Worm (Caenorhabditis elegans) whole organism, early embryonic: ENCODE measurements around the gene trk-1.

Source experiments
- B0310.2 ChIP-seq: sonication (generic microtip); optimal IDR thresholded peaks from 2 replicates; lab custom pipeline; 2016; ENCODE audit warnings: mild to moderate bottlenecking, missing genetic modification characterization, missing compliant biosample characterization
- aly-1 ChIP-seq: sonication (generic microtip); optimal IDR thresholded peaks from 2 replicates; lab custom pipeline; 2016; ENCODE audit warnings: missing genetic modification characterization, missing compliant biosample characterization
- ama-1 ChIP-seq: fragments of 150-350 bp; optimal IDR thresholded peaks from 2 replicates; lab custom pipeline; 2014
- ceh-36 ChIP-seq: sonication (generic microtip); optimal IDR thresholded peaks from 2 replicates; lab custom pipeline; 2016; ENCODE audit warnings: missing genetic modification characterization, inconsistent platforms, missing compliant biosample characterization
- ets-7 ChIP-seq: sonication (generic microtip); optimal IDR thresholded peaks from 2 replicates; lab custom pipeline; 2016; ENCODE audit warnings: missing genotype, missing genetic modification characterization, missing compliant biosample characterization
- flt-1 ChIP-seq: fragments of 200-800 bp; sonication (Bioruptor generic); IDR thresholded peaks from 2 replicates; pipeline ENCODE4 v1.3.6; 2022; ENCODE audit warnings: missing genetic modification characterization, missing compliant biosample characterization
- hmbx-1 ChIP-seq: sonication (generic microtip); optimal IDR thresholded peaks from 2 replicates; lab custom pipeline; 2016; ENCODE audit warnings: mild to moderate bottlenecking, missing genetic modification characterization, missing compliant biosample characterization
- hmg-4 ChIP-seq: fragments of 200-800 bp; sonication (Bioruptor generic); optimal IDR thresholded peaks from 2 replicates; lab custom pipeline; 2018; ENCODE audit warnings: mild to moderate bottlenecking, missing genetic modification characterization, missing compliant biosample characterization
- hnd-1 ChIP-seq: sonication (generic microtip); optimal IDR thresholded peaks from 2 replicates; lab custom pipeline; 2016; ENCODE audit warnings: missing genetic modification characterization, missing compliant biosample characterization
- scrt-1 ChIP-seq: fragments of 200-800 bp; sonication (Bioruptor generic); IDR thresholded peaks from 2 replicates; pipeline ENCODE4 v1.3.6; 2022; ENCODE audit warnings: missing genetic modification characterization, missing compliant biosample characterization
- sea-1 ChIP-seq: fragments of 200-800 bp; sonication (Bioruptor generic); conservative IDR thresholded peaks from 2 replicates; pipeline ENCODE4 v1.3.6; 2022; ENCODE audit warnings: missing genetic modification characterization, missing compliant biosample characterization
- tbx-11 ChIP-seq: fragments of 200-800 bp; sonication (Bioruptor generic); IDR thresholded peaks from 2 replicates; pipeline ENCODE4 v1.3.6; 2022; ENCODE audit warnings: missing genetic modification characterization, missing compliant biosample characterization
- tbx-37 ChIP-seq: fragments of 200-800 bp; sonication (Bioruptor generic); conservative IDR thresholded peaks from 2 replicates; pipeline ENCODE4 v1.3.6; 2022; ENCODE audit warnings: missing genetic modification reagents, missing genetic modification characterization, missing compliant biosample characterization

DNA sequence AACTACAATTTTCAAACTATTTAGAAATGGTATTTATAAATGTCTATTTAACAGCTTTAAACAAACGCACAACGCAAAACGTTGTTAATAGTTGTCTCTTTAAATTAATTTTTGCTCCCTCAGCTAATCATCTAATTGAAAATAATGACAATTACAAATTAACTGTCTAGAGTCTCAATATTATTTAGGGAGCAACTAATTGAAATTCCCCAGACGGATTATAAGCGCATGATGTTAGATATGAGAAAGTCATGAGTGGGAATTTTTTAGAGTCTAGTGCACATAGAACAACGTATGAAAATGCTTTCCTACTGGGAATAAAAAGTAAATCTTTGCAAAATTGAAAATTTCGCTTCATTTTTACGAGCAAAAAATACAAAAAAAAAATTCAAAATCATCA lies 2.2 kb upstream of the trk-1 start:
- TF ChIP-seq scrt-1, result no peak
- no peak for TF ChIP-seq hnd-1 (tag; lab: Kevin White, UChicago)
- no peak for TF ChIP-seq ama-1
- no peak for TF ChIP-seq tbx-37
- no peak for TF ChIP-seq flt-1 (GFP tag; lab: Robert Waterston, UW)
- TF ChIP-seq B0310.2 (tag; lab: Kevin White, UChicago), result no peak
- no peak for TF ChIP-seq tbx-11 (GFP tag; lab: Robert Waterston, UW)
- TF ChIP-seq aly-1 (tag; lab: Kevin White, UChicago), result no peak
- TF ChIP-seq ceh-36, result no peak
- TF ChIP-seq ets-7, result no peak
- no peak for TF ChIP-seq hmg-4 (GFP tag; lab: Kevin White, UChicago)
- no peak for TF ChIP-seq sea-1 (GFP tag; lab: Robert Waterston, UW)
- no peak for TF ChIP-seq hmbx-1
